Fruit fly (Drosophila melanogaster) whole organism, pupa: ENCODE results near the gene DopEcR.

Experiments used
- CG10348 ChIP-seq: fragments of 200-800 bp; sonication (Bioruptor generic); IDR thresholded peaks from 2 replicates; pipeline ENCODE4 v1.3.6; 2022; ENCODE audit warnings: missing biosample characterization, missing genetic modification characterization
- CG13204 ChIP-seq: fragments of 200-800 bp; sonication (Bioruptor generic); optimal IDR thresholded peaks from 2 replicates; lab custom pipeline; 2018; ENCODE audit warnings: missing biosample characterization, mild to moderate bottlenecking, missing genetic modification characterization, moderate library complexity
- CG14655 ChIP-seq: fragments of 200-800 bp; sonication (Bioruptor generic); optimal IDR thresholded peaks from 3 replicates; lab custom pipeline; 2017; ENCODE audit warnings: mild to moderate bottlenecking, missing biosample characterization, missing genetic modification reagents, missing genetic modification characterization
- CG17806 ChIP-seq: fragments of 200-800 bp; sonication (Bioruptor generic); optimal IDR thresholded peaks from 2 replicates; lab custom pipeline; 2018; ENCODE audit warnings: missing biosample characterization, mild to moderate bottlenecking, missing genetic modification characterization, moderate library complexity
- CG32121 ChIP-seq: fragments of 200-800 bp; sonication (Bioruptor generic); IDR thresholded peaks from 2 replicates; pipeline ENCODE4 v1.3.6; 2022; ENCODE audit warnings: missing biosample characterization, missing genetic modification characterization
- CG8159 ChIP-seq: fragments of 200-800 bp; sonication (Bioruptor generic); optimal IDR thresholded peaks from 3 replicates; lab custom pipeline; 2018; ENCODE audit warnings: missing biosample characterization, mild to moderate bottlenecking, missing genetic modification characterization, moderate library complexity
- CG8301 ChIP-seq: fragments of 200-800 bp; sonication (Bioruptor generic); optimal IDR thresholded peaks from 2 replicates; lab custom pipeline; 2018; ENCODE audit warnings: missing biosample characterization, mild to moderate bottlenecking, missing genetic modification characterization
- D1 ChIP-seq: fragments of 200-800 bp; sonication (Bioruptor generic); optimal IDR thresholded peaks from 2 replicates; lab custom pipeline; 2018; ENCODE audit warnings: missing biosample characterization, mild to moderate bottlenecking, missing genetic modification characterization, moderate library complexity
- EcR ChIP-seq: fragments of 200-800 bp; sonication (Bioruptor generic); optimal IDR thresholded peaks from 3 replicates; lab custom pipeline; 2019; ENCODE audit warnings: missing biosample characterization, missing genetic modification characterization, mild to moderate bottlenecking, moderate library complexity, missing genetic modification reagents
- Snoo ChIP-seq: fragments of 200-800 bp; sonication (Bioruptor generic); optimal IDR thresholded peaks from 3 replicates; lab custom pipeline; 2017; ENCODE audit warnings: missing biosample characterization, mild to moderate bottlenecking, missing genetic modification characterization, inconsistent platforms
- rn ChIP-seq: fragments of 200-800 bp; sonication (Bioruptor generic); IDR thresholded peaks from 2 replicates; pipeline ENCODE4 v1.3.6; 2022; ENCODE audit warnings: missing biosample characterization, missing genetic modification characterization

- TF ChIP-seq Snoo (tag; lab: Kevin White, UChicago) = no peak
- no peak for TF ChIP-seq rn
- TF ChIP-seq EcR = no peak
- no peak for TF ChIP-seq CG10348 (GFP tag; lab: Robert Waterston, UW)
- no peak for TF ChIP-seq CG8159
- no peak for TF ChIP-seq CG14655 (GFP tag; lab: Kevin White, UChicago)
- TF ChIP-seq CG17806 = no peak
- no peak for TF ChIP-seq CG13204 (GFP tag; lab: Kevin White, UChicago)
- TF ChIP-seq CG32121 (GFP tag; lab: Robert Waterston, UW) = no peak
- TF ChIP-seq D1 (tag; lab: Kevin White, UChicago) = no peak
- no peak for TF ChIP-seq CG8301 (tag; lab: Kevin White, UChicago)
Observed at dm6 chr3L:4341078-4341477, 39.1 kb downstream of the DopEcR start.
